Worm (Caenorhabditis elegans): Measurements from ENCODE around the gene T16A1.10.

The T16A1.10 gene

ce11 chrII:2046556-2046955 is 45.3 kb downstream of the T16A1.10 start, which contains the start of gene math-1:
TSS of gene math-1 (minus strand) at chrII:2046656.
- TF ChIP-seq set-16 (GFP tag; IDR thresholded peaks at IDR 0.05): peak; percentile 51; the same call in 1 of the 2 replicates

DNA sequence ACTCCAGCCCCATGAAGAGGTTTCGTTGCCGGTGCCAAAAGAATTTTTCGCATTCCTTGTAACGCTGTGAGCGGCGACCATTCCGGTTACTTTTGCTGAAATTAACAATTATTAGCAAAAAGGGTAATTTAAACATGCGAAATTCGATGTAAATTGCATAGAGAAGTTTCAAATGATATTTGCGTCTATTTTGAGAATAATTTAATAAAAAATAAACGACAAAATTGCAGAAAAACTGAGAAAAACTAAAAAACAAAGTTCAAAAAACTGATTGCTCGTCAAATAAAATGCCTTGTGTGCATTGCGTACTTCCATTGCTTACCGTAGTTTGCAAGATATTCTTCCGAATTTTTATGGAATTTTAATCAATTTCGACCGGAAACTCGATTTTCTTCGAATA is 46.4 kb downstream of the T16A1.10 start, which contains the start of gene bath-24:
Gene bath-24 (minus strand): TSS at position 101 of the 400 bp plus-strand sequence.
- TF ChIP-seq zfp-3 (GFP tag; conservative IDR thresholded peaks at IDR 0.05) (no peak), Y5F2A.4 (GFP tag; optimal IDR thresholded peaks at IDR 0.05) (no peak), F26F4.8 (GFP tag; conservative IDR thresholded peaks at IDR 0.05) (no peak), gei-8 (GFP tag; optimal IDR thresholded peaks at IDR 0.05) (no peak), mdt-29 (GFP tag; IDR thresholded peaks at IDR 0.05) (no peak), ztf-7 (tag; optimal IDR thresholded peaks at IDR 0.05) (no peak)

DNA sequence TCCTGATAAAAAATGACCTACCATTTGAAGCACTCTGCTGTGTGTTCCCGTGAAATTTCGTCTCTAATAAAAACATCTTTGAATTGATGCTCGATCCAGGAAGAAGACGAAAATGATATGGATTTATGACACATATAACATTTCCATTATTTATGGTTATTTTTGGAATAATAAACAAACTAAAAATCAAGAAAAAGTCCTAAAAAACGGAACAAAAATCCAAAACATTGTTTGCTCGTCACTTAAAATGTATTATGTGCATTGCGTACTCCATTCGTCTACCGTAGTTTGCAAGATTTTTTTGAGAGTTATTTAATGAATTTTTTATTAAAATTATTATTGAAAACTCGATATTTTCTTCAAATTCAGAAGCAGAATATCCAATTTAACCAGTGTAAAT is 49.4 kb downstream of the T16A1.10 start, which contains the start of gene bath-20:
Gene bath-20 (minus strand): TSS at position 101 of the 400 bp plus-strand sequence.
- TF ChIP-seq nhr-25 (tag; optimal IDR thresholded peaks at IDR 0.05; ENCODE audit: borderline replicate concordance, insufficient read depth) (no peak), nhr-77 (tag; optimal IDR thresholded peaks at IDR 0.05) (no peak)

Data from whole organism, L4 larva.